Fruit fly (Drosophila melanogaster): ENCODE measurements around the gene Afti.

- TF ChIP-seq tj (GFP tag; optimal IDR thresholded peaks at IDR 0.05) (no peak), bab1 (GFP tag; optimal IDR thresholded peaks at IDR 0.05) (no peak), Crg-1 (GFP tag; optimal IDR thresholded peaks at IDR 0.05) (no peak), Clk (GFP tag; optimal IDR thresholded peaks at IDR 0.05) (no peak), toe (GFP tag; optimal IDR thresholded peaks at IDR 0.05) (no peak)
Measured at dm6 chr3R:14278523-14279303, 47.8 kb downstream of the Afti start.

All from whole organism, adult.